Fruit fly (Drosophila melanogaster): Measurements from ENCODE around the gene CG5418.

CG5418 gene

dm6 chr2L:12455049-12455448 is 2.0 kb upstream of the CG5418 start:
- TF ChIP-seq sage (GFP tag; optimal IDR thresholded peaks at IDR 0.05): peak; percentile 17
- no peak for TF ChIP-seq dmrt93B (GFP tag; optimal IDR thresholded peaks at IDR 0.05)
- peak; percentile 15 for TF ChIP-seq Hnf4 (GFP tag; optimal IDR thresholded peaks at IDR 0.05)
- peak; percentile 42 for TF ChIP-seq brk (GFP tag; optimal IDR thresholded peaks at IDR 0.05)
- no peak for TF ChIP-seq pan (optimal IDR thresholded peaks at IDR 0.05)
- no peak for TF ChIP-seq Dif (GFP tag; optimal IDR thresholded peaks at IDR 0.05; ENCODE audit: partially characterized antibody)
- no peak for TF ChIP-seq Rel (GFP tag; optimal IDR thresholded peaks at IDR 0.05)
- no peak for TF ChIP-seq Rel (tag; optimal IDR thresholded peaks at IDR 0.05)
- TF ChIP-seq dl (GFP tag; optimal IDR thresholded peaks at IDR 0.05; ENCODE audit: insufficient read depth in 1 of 2, partially characterized antibody in 2 of 2): no peak
- no peak for TF ChIP-seq Abd-B (GFP tag; optimal IDR thresholded peaks at IDR 0.05)
- no peak for TF ChIP-seq Jra (GFP tag; optimal IDR thresholded peaks at IDR 0.05)
- TF ChIP-seq OdsH (GFP tag; optimal IDR thresholded peaks at IDR 0.05): no peak
- no peak for TF ChIP-seq psq (GFP tag; optimal IDR thresholded peaks at IDR 0.05)
- TF ChIP-seq N (GFP tag; optimal IDR thresholded peaks at IDR 0.05): peak; percentile 49
- TF ChIP-seq lola (GFP tag; optimal IDR thresholded peaks at IDR 0.05): no peak
- no peak for TF ChIP-seq CrebA (GFP tag; optimal IDR thresholded peaks at IDR 0.05; ENCODE audit: borderline replicate concordance)
- TF ChIP-seq Mio (GFP tag; optimal IDR thresholded peaks at IDR 0.05): no peak
- TF ChIP-seq Hr78 (GFP tag; optimal IDR thresholded peaks at IDR 0.05): no peak
- TF ChIP-seq usp (GFP tag; optimal IDR thresholded peaks at IDR 0.05): no peak
- peak; percentile 85 for TF ChIP-seq Myc (optimal IDR thresholded peaks at IDR 0.05)
- no peak for TF ChIP-seq Dfd (GFP tag; optimal IDR thresholded peaks at IDR 0.05)
- no peak for TF ChIP-seq tai (GFP tag; optimal IDR thresholded peaks at IDR 0.05)
- peak; percentile 2 for TF ChIP-seq woc (GFP tag; optimal IDR thresholded peaks at IDR 0.05)
- TF ChIP-seq jim (GFP tag; optimal IDR thresholded peaks at IDR 0.05): no peak
- TF ChIP-seq Vsx2 (GFP tag; optimal IDR thresholded peaks at IDR 0.05; ENCODE audit: partially characterized antibody): peak; percentile 76
- TF ChIP-seq dsf (GFP tag; optimal IDR thresholded peaks at IDR 0.05; ENCODE audit: borderline replicate concordance): no peak
- no peak for TF ChIP-seq CG9705 (GFP tag; optimal IDR thresholded peaks at IDR 0.05)

- TF ChIP-seq ey (GFP tag; optimal IDR thresholded peaks at IDR 0.05) (no peak), Sp1 (GFP tag; optimal IDR thresholded peaks at IDR 0.05) (peak; percentile 39), h (GFP tag; optimal IDR thresholded peaks at IDR 0.05) (no peak), fru (GFP tag; optimal IDR thresholded peaks at IDR 0.05) (no peak), sage (GFP tag; optimal IDR thresholded peaks at IDR 0.05) (peak; percentile 36), dsf (GFP tag; optimal IDR thresholded peaks at IDR 0.05; ENCODE audit: borderline replicate concordance) (no peak)
These were observed 4.9 kb downstream of the CG5418 start, which contains the start of the genes CG5421 and Oatp33Eb for dm6 chr2L:12448082-12448621. Gene CG5421, minus strand, starts transcription at chr2L:12448132. Gene Oatp33Eb, plus strand, starts transcription at chr2L:12448484.

dm6 chr2L:12445743-12446142 is 7.3 kb downstream of the CG5418 start, which contains the start of gene Oatp33Ea:
Gene Oatp33Ea, minus strand, starts transcription at chr2L:12445924.
- no peak for TF ChIP-seq sv (GFP tag; optimal IDR thresholded peaks at IDR 0.05)
- TF ChIP-seq Myc (optimal IDR thresholded peaks at IDR 0.05): no peak
- no peak for TF ChIP-seq foxo (GFP tag; optimal IDR thresholded peaks at IDR 0.05)
- no peak for TF ChIP-seq br (GFP tag; optimal IDR thresholded peaks at IDR 0.05)
- no peak for TF ChIP-seq dl (GFP tag; optimal IDR thresholded peaks at IDR 0.05; ENCODE audit: insufficient read depth in 1 of 2, partially characterized antibody in 2 of 2)
- TF ChIP-seq brk (GFP tag; optimal IDR thresholded peaks at IDR 0.05): no peak
- TF ChIP-seq woc (GFP tag; optimal IDR thresholded peaks at IDR 0.05): no peak
- TF ChIP-seq Rel (GFP tag; optimal IDR thresholded peaks at IDR 0.05): no peak
- peak; percentile 65 for TF ChIP-seq Rel (tag; optimal IDR thresholded peaks at IDR 0.05)
- TF ChIP-seq Vsx2 (GFP tag; optimal IDR thresholded peaks at IDR 0.05; ENCODE audit: partially characterized antibody): no peak
- no peak for TF ChIP-seq Hr78 (GFP tag; optimal IDR thresholded peaks at IDR 0.05)
- TF ChIP-seq tai (GFP tag; optimal IDR thresholded peaks at IDR 0.05): no peak
- peak; percentile 52 for TF ChIP-seq CrebA (GFP tag; optimal IDR thresholded peaks at IDR 0.05; ENCODE audit: borderline replicate concordance)
- TF ChIP-seq OdsH (GFP tag; optimal IDR thresholded peaks at IDR 0.05): no peak
- TF ChIP-seq h (GFP tag; optimal IDR thresholded peaks at IDR 0.05): peak; percentile 5
